Worm (Caenorhabditis elegans): ENCODE measurements around the gene C40A11.7.

- TF ChIP-seq mdt-29 (GFP tag; IDR thresholded peaks at IDR 0.05) (no peak), nhr-111 (GFP tag; optimal IDR thresholded peaks at IDR 0.05) (no peak), mxl-2 (GFP tag; conservative IDR thresholded peaks at IDR 0.05) (no peak), lsy-2 (tag; optimal IDR thresholded peaks at IDR 0.05) (no peak), ZK546.5 (tag; optimal IDR thresholded peaks at IDR 0.05) (no peak), ama-1 (optimal IDR thresholded peaks at IDR 0.05) (no peak), unc-62 (GFP tag; optimal IDR thresholded peaks at IDR 0.05 in 1 of 2) (no peak), unc-62 (tag; optimal IDR thresholded peaks at IDR 0.05) (no peak)
These were observed 41.9 kb upstream of the C40A11.7 start for ce11 chrII:2192267-2192666.
